Worm (Caenorhabditis elegans) whole organism, L1 larva: Measurements from ENCODE around the gene tsp-2.

Experiments
- ceh-8 ChIP-seq: fragments of 200-800 bp; sonication (Bioruptor generic); optimal IDR thresholded peaks from 2 replicates; lab custom pipeline; 2018; ENCODE audit warnings: mild to moderate bottlenecking, missing genetic modification characterization, moderate library complexity, missing compliant biosample characterization
- egl-27 ChIP-seq, 2 experiments: fragments of 150-350 bp in 1 of 2; sonication (generic microtip); optimal IDR thresholded peaks; 3 replicates each; lab custom pipeline; 2017 to 2018; ENCODE audit warnings: missing biosample characterization in 2 of 2, missing genetic modification characterization in 2 of 2, missing genetic modification reagents in 2 of 2
- jun-1 ChIP-seq: fragments of 150-350 bp; optimal IDR thresholded peaks from 2 replicates; lab custom pipeline; 2014; ENCODE audit warnings: missing biosample characterization, missing genetic modification reagents, missing genetic modification characterization
- nhr-237 ChIP-seq: fragments of 150-350 bp; optimal IDR thresholded peaks from 2 replicates; lab custom pipeline; 2014; ENCODE audit warnings: missing biosample characterization, missing genetic modification characterization
- nhr-76 ChIP-seq: sonication (generic microtip); optimal IDR thresholded peaks from 2 replicates; lab custom pipeline; 2017; ENCODE audit warnings: missing biosample characterization, missing genetic modification characterization
- nhr-77 ChIP-seq: fragments of 150-350 bp; optimal IDR thresholded peaks from 2 replicates; lab custom pipeline; 2014; ENCODE audit warnings: missing biosample characterization, missing genetic modification characterization
- nhr-90 ChIP-seq: sonication (generic microtip); optimal IDR thresholded peaks from 2 replicates; lab custom pipeline; 2016; ENCODE audit warnings: mild to moderate bottlenecking, missing genetic modification characterization, missing compliant biosample characterization; ENCODE audit not compliant: poor library complexity
- pqm-1 ChIP-seq: sonication (generic microtip); optimal IDR thresholded peaks from 3 replicates; lab custom pipeline; 2017; ENCODE audit warnings: missing biosample characterization, missing genetic modification characterization
- unc-62 ChIP-seq: fragments of 150-350 bp; optimal IDR thresholded peaks from 2 replicates; lab custom pipeline; 2014; ENCODE audit warnings: missing biosample characterization, missing genetic modification reagents, missing genetic modification characterization
- vab-15 ChIP-seq: sonication (generic microtip); optimal IDR thresholded peaks from 2 replicates; lab custom pipeline; 2017; ENCODE audit warnings: missing genotype, mild to moderate bottlenecking, missing genetic modification characterization, missing compliant biosample characterization

DNA sequence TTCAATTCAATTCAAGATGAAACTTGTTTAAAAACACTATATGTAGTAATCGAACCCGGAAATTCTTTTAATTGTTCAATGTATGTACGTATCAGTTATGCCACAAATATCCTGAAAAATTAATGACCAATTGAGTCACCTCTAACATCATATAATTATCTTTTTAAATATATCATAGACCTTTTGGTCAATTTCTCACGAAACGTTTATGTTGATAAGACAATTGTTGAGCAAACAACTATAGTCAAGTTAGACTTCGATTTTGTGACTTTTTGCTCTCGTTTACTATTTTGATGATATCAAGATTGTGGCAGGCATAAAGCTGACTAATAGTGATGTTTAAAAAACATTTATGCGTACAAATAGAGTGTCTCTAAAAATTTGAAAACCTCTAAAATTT is 2.5 kb upstream of the tsp-2 start:
- no peak for TF ChIP-seq pqm-1
- no peak for TF ChIP-seq nhr-237 (tag; lab: Kevin White, UChicago)
- TF ChIP-seq ceh-8 = no peak
- no peak for TF ChIP-seq vab-15 (tag; lab: Kevin White, UChicago)
- no peak for TF ChIP-seq nhr-90 (tag; lab: Kevin White, UChicago)
- no peak for TF ChIP-seq nhr-76 (tag; lab: Kevin White, UChicago)
- no peak for TF ChIP-seq nhr-77 (tag; lab: Kevin White, UChicago)
- TF ChIP-seq jun-1 (tag; lab: Kevin White, UChicago) = no peak
- no peak for TF ChIP-seq unc-62 (GFP tag; lab: Kevin White, UChicago)
- TF ChIP-seq egl-27 (tag; optimal IDR thresholded peaks at IDR 0.05; lab: Kevin White, UChicago) = no peak
